Fruit fly (Drosophila melanogaster) whole organism, adult: ENCODE results near the gene ND-15.

Source experiments
- CG1620 ChIP-seq: fragments of 200-800 bp; sonication (Bioruptor generic); optimal IDR thresholded peaks from 2 replicates; lab custom pipeline; 2016; ENCODE audit warnings: missing biosample characterization, missing genetic modification characterization
- CG7101 ChIP-seq: fragments of 200-800 bp; sonication (Bioruptor generic); optimal IDR thresholded peaks from 2 replicates; lab custom pipeline; 2018; ENCODE audit warnings: missing biosample characterization, mild to moderate bottlenecking, missing genetic modification characterization, moderate library complexity
- pad ChIP-seq: fragments of 200-800 bp; sonication (Bioruptor generic); optimal IDR thresholded peaks from 3 replicates; lab custom pipeline; 2017; ENCODE audit warnings: missing biosample characterization, missing genetic modification characterization, mild to moderate bottlenecking, moderate library complexity, missing genetic modification reagents

dm6 chr2L:106540-106939, 8.0 kb upstream of the ND-15 start, which contains the start of the genes Nhe1 and Sam-S:
- no peak for TF ChIP-seq CG1620 (GFP tag; lab: Kevin White, UChicago)
- no peak for TF ChIP-seq pad (GFP tag; lab: Kevin White, UChicago)
- TF ChIP-seq CG7101 (tag; lab: Kevin White, UChicago) = no peak
